Fruit fly (Drosophila melanogaster) whole organism, embryonic: ENCODE measurements around the gene barc.
A peak's percentile ranks its signal among the peaks of the same experiment; 100 is the strongest.

Source experiments
- Bgb ChIP-seq: fragments of 200-800 bp; sonication (Bioruptor generic); IDR thresholded peaks from 2 replicates; pipeline ENCODE4 v1.3.6; 2022; ENCODE audit warnings: missing biosample characterization, missing genetic modification characterization; ENCODE audit not compliant: partially characterized antibody
- CG10267 ChIP-seq: fragments of 200-800 bp; sonication (Bioruptor generic); optimal IDR thresholded peaks from 2 replicates; lab custom pipeline; 2018; ENCODE audit warnings: missing biosample characterization, mild to moderate bottlenecking, missing genetic modification characterization, moderate library complexity
- CG12219 ChIP-seq: fragments of 200-800 bp; sonication (Bioruptor generic); optimal IDR thresholded peaks from 3 replicates; lab custom pipeline; 2018; ENCODE audit warnings: missing biosample characterization, mild to moderate bottlenecking, missing genetic modification characterization
- CG12942 ChIP-seq: fragments of 200-800 bp; sonication (Bioruptor generic); optimal IDR thresholded peaks from 3 replicates; lab custom pipeline; 2016; ENCODE audit warnings: missing biosample characterization, missing genetic modification characterization
- CG13287 ChIP-seq: fragments of 200-800 bp; sonication (Bioruptor generic); IDR thresholded peaks from 2 replicates; pipeline ENCODE4 v1.3.6; 2022; ENCODE audit warnings: missing biosample characterization, missing genetic modification characterization; ENCODE audit not compliant: partially characterized antibody
- CG13894 ChIP-seq: fragments of 200-800 bp; sonication (Bioruptor generic); optimal IDR thresholded peaks from 3 replicates; lab custom pipeline; 2018; ENCODE audit warnings: missing biosample characterization, mild to moderate bottlenecking, missing genetic modification characterization, moderate library complexity
- CG14710 ChIP-seq: fragments of 200-800 bp; sonication (Bioruptor generic); optimal IDR thresholded peaks from 3 replicates; lab custom pipeline; 2019; ENCODE audit warnings: missing biosample characterization, mild to moderate bottlenecking, missing genetic modification characterization, moderate library complexity
- CG14860 ChIP-seq: fragments of 200-800 bp; sonication (Bioruptor generic); IDR thresholded peaks from 3 replicates; pipeline ENCODE4 v1.3.6; 2022; ENCODE audit warnings: missing biosample characterization, missing genetic modification characterization; ENCODE audit not compliant: partially characterized antibody
- CG16813 ChIP-seq: fragments of 200-800 bp; sonication (Bioruptor generic); IDR thresholded peaks from 3 replicates; pipeline ENCODE4 v1.3.6; 2022; ENCODE audit warnings: missing biosample characterization, missing genetic modification characterization; ENCODE audit not compliant: partially characterized antibody
- CG2116 ChIP-seq: fragments of 200-800 bp; sonication (Bioruptor generic); optimal IDR thresholded peaks from 3 replicates; lab custom pipeline; 2018; ENCODE audit warnings: missing biosample characterization, mild to moderate bottlenecking, missing genetic modification characterization
- CG2129 ChIP-seq: fragments of 200-800 bp; sonication (Bioruptor generic); IDR thresholded peaks from 2 replicates; pipeline ENCODE4 v1.3.6; 2022; ENCODE audit warnings: missing biosample characterization, missing genetic modification characterization; ENCODE audit not compliant: partially characterized antibody
- CG33213 ChIP-seq: fragments of 200-800 bp; sonication (Bioruptor generic); optimal IDR thresholded peaks from 3 replicates; lab custom pipeline; 2016; ENCODE audit warnings: missing biosample characterization, missing genetic modification characterization
- CG42726 ChIP-seq: fragments of 200-800 bp; sonication (Bioruptor generic); IDR thresholded peaks from 2 replicates; pipeline ENCODE4 v1.3.6; 2022; ENCODE audit warnings: missing biosample characterization, missing genetic modification characterization; ENCODE audit not compliant: partially characterized antibody
- CG4617 ChIP-seq: fragments of 200-800 bp; sonication (Bioruptor generic); optimal IDR thresholded peaks from 3 replicates; lab custom pipeline; 2016; ENCODE audit warnings: missing biosample characterization, missing genetic modification characterization, borderline replicate concordance
- CG5180 ChIP-seq: fragments of 200-800 bp; sonication (Bioruptor generic); optimal IDR thresholded peaks from 3 replicates; lab custom pipeline; 2017; ENCODE audit warnings: missing biosample characterization, missing genetic modification characterization, mild to moderate bottlenecking, moderate library complexity, missing genetic modification reagents
- CG7786 ChIP-seq: fragments of 200-800 bp; sonication (Bioruptor generic); optimal IDR thresholded peaks from 2 replicates; lab custom pipeline; 2016; ENCODE audit warnings: missing biosample characterization, missing genetic modification characterization
- CG9727 ChIP-seq: fragments of 200-800 bp; sonication (Bioruptor generic); optimal IDR thresholded peaks from 3 replicates; lab custom pipeline; 2017; ENCODE audit warnings: missing biosample characterization, mild to moderate bottlenecking, missing genetic modification characterization
- Chrac-16 ChIP-seq: fragments of 200-800 bp; sonication (Bioruptor generic); optimal IDR thresholded peaks from 3 replicates; lab custom pipeline; 2016; ENCODE audit warnings: missing biosample characterization, missing genetic modification characterization
- D ChIP-seq, 2 experiments: fragments of 200-800 bp in 1 of 2; fragments of >200 bp in 1 of 2; sonication (Bioruptor generic) in 1 of 2; optimal IDR thresholded peaks; 2 replicates in 1 of 2; 3 replicates in 1 of 2; lab custom pipeline; 2017; ENCODE audit warnings: mild to moderate bottlenecking in 1 of 2, missing biosample characterization in 1 of 2, missing genetic modification characterization in 1 of 2, missing genetic modification reagents in 1 of 2
- Dll ChIP-seq: fragments of 200-800 bp; sonication (Bioruptor generic); IDR thresholded peaks from 4 replicates; pipeline ENCODE4 v1.3.6; 2022; ENCODE audit warnings: missing biosample characterization, missing genetic modification characterization; ENCODE audit not compliant: partially characterized antibody
- Doc3 ChIP-seq: fragments of 200-800 bp; sonication (Bioruptor generic); IDR thresholded peaks from 3 replicates; pipeline ENCODE4 v1.3.6; 2022; ENCODE audit warnings: missing biosample characterization, missing genetic modification characterization; ENCODE audit not compliant: partially characterized antibody
- E2f2 ChIP-seq: fragments of 200-800 bp; sonication (Bioruptor generic); IDR thresholded peaks from 2 replicates; pipeline ENCODE4 v1.3.6; 2022; ENCODE audit warnings: missing biosample characterization, missing genetic modification characterization
- HLH3B ChIP-seq: fragments of 200-800 bp; sonication (Bioruptor generic); IDR thresholded peaks from 2 replicates; pipeline ENCODE4 v1.3.6; 2022; ENCODE audit warnings: missing biosample characterization, missing genetic modification characterization
- MBD-R2 ChIP-seq: fragments of 200-800 bp; sonication (Bioruptor generic); IDR thresholded peaks from 2 replicates; pipeline ENCODE4 v1.3.6; 2022; ENCODE audit warnings: missing biosample characterization, missing genetic modification characterization
- MESR4 ChIP-seq: fragments of 200-800 bp; sonication (Bioruptor generic); optimal IDR thresholded peaks from 2 replicates; lab custom pipeline; 2018; ENCODE audit warnings: missing biosample characterization, mild to moderate bottlenecking, missing genetic modification characterization, moderate library complexity
- Med ChIP-seq: fragments of 200-800 bp; sonication (Bioruptor generic); peaks from one replicate; lab custom pipeline; 2016; ENCODE audit warnings: missing biosample characterization, missing genetic modification characterization, mild to moderate bottlenecking, inconsistent platforms, moderate library complexity
- Meics ChIP-seq: fragments of 200-800 bp; sonication (Bioruptor generic); optimal IDR thresholded peaks from 2 replicates; lab custom pipeline; 2017; ENCODE audit warnings: missing biosample characterization, mild to moderate bottlenecking, missing genetic modification characterization
- Myb ChIP-seq: fragments of 200-800 bp; sonication (Bioruptor generic); optimal IDR thresholded peaks from 2 replicates; lab custom pipeline; 2016; ENCODE audit warnings: missing biosample characterization, missing genetic modification characterization
- Sin3A ChIP-seq: fragments of >200 bp; optimal IDR thresholded peaks from 2 replicates; lab custom pipeline; 2018
- ato ChIP-seq: fragments of 200-800 bp; sonication (Bioruptor generic); IDR thresholded peaks from 2 replicates; pipeline ENCODE4 v1.3.6; 2022; ENCODE audit warnings: missing biosample characterization, missing genetic modification characterization; ENCODE audit not compliant: partially characterized antibody
- bbx ChIP-seq: fragments of 200-800 bp; sonication (Bioruptor generic); IDR thresholded peaks from 2 replicates; pipeline ENCODE4 v1.3.6; 2022; ENCODE audit warnings: missing biosample characterization, missing genetic modification characterization; ENCODE audit not compliant: partially characterized antibody
- chinmo ChIP-seq: fragments of 200-800 bp; sonication (Bioruptor generic); IDR thresholded peaks from 4 replicates; pipeline ENCODE4 v1.3.6; 2022; ENCODE audit warnings: missing biosample characterization, missing genetic modification characterization; ENCODE audit not compliant: partially characterized antibody
- gfzf ChIP-seq: fragments of 200-800 bp; sonication (Bioruptor generic); optimal IDR thresholded peaks from 2 replicates; lab custom pipeline; 2016; ENCODE audit warnings: missing biosample characterization, mild to moderate bottlenecking, missing genetic modification characterization, moderate library complexity
- hb ChIP-seq: fragments of 200-800 bp; sonication (Bioruptor generic); IDR thresholded peaks from 3 replicates; pipeline ENCODE4 v1.3.6; 2022; ENCODE audit warnings: missing biosample characterization, missing genetic modification characterization; ENCODE audit not compliant: partially characterized antibody
- hbn ChIP-seq: fragments of 200-800 bp; sonication (Bioruptor generic); IDR thresholded peaks from 2 replicates; pipeline ENCODE4 v1.3.6; 2022; ENCODE audit warnings: missing biosample characterization, missing genetic modification characterization; ENCODE audit not compliant: partially characterized antibody
- inv ChIP-seq: fragments of 200-800 bp; sonication (Bioruptor generic); IDR thresholded peaks from 2 replicates; pipeline ENCODE4 v1.3.6; 2022; ENCODE audit warnings: missing biosample characterization, missing genetic modification characterization; ENCODE audit not compliant: partially characterized antibody
- knrl ChIP-seq: fragments of 200-800 bp; sonication (Bioruptor generic); IDR thresholded peaks from 3 replicates; pipeline ENCODE4 v1.3.6; 2022; ENCODE audit warnings: missing biosample characterization, missing genetic modification characterization; ENCODE audit not compliant: partially characterized antibody
- mam ChIP-seq: fragments of 200-800 bp; sonication (Bioruptor generic); optimal IDR thresholded peaks from 3 replicates; lab custom pipeline; 2016; ENCODE audit warnings: missing biosample characterization, missing genetic modification characterization
- nerfin-2 ChIP-seq: fragments of 200-800 bp; sonication (Bioruptor generic); IDR thresholded peaks from 2 replicates; pipeline ENCODE4 v1.3.6; 2022; ENCODE audit warnings: missing biosample characterization, missing genetic modification characterization; ENCODE audit not compliant: partially characterized antibody
- pb ChIP-seq: fragments of 200-800 bp; sonication (Bioruptor generic); optimal IDR thresholded peaks from 3 replicates; lab custom pipeline; 2016; ENCODE audit warnings: missing biosample characterization, missing genetic modification characterization
- row ChIP-seq: fragments of 200-800 bp; sonication (Bioruptor generic); IDR thresholded peaks from 3 replicates; pipeline ENCODE4 v1.3.6; 2022; ENCODE audit warnings: missing biosample characterization, missing genetic modification characterization
- sens ChIP-seq: fragments of 200-800 bp; sonication (Bioruptor generic); peaks from one replicate; lab custom pipeline; 2016; ENCODE audit warnings: missing biosample characterization, missing genetic modification characterization
- trem ChIP-seq: fragments of 200-800 bp; optimal IDR thresholded peaks from 3 replicates; lab custom pipeline; 2019; ENCODE audit warnings: missing biosample characterization, mild to moderate bottlenecking, missing genetic modification characterization, moderate library complexity
- vnd ChIP-seq: fragments of 200-800 bp; sonication (Bioruptor generic); IDR thresholded peaks from 3 replicates; pipeline ENCODE4 v1.3.6; 2022; ENCODE audit warnings: missing biosample characterization, missing genetic modification characterization; ENCODE audit not compliant: partially characterized antibody
- vvl ChIP-seq: fragments of 200-800 bp; sonication (Bioruptor generic); IDR thresholded peaks from 2 replicates; pipeline ENCODE4 v1.3.6; 2022; ENCODE audit warnings: missing biosample characterization, missing genetic modification characterization
- zen2 ChIP-seq: fragments of 200-800 bp; sonication (Bioruptor generic); IDR thresholded peaks from 3 replicates; pipeline ENCODE4 v1.3.6; 2022; ENCODE audit warnings: missing biosample characterization, missing genetic modification characterization; ENCODE audit not compliant: partially characterized antibody

Gene barc

dm6 chr3L:21441216-21441813 lies 8.4 kb upstream of the barc start, which contains the start of gene CG5664:
CG5664 (minus strand) TSS chr3L:21441363.
- TF ChIP-seq CG12219, result no peak
- TF ChIP-seq chinmo (GFP tag; lab: Robert Waterston, UW), result 0 out of 4 replicates have a peak, but pooled peaks have one; percentile 66
- peak; percentile 79 for TF ChIP-seq bbx
- TF ChIP-seq zen2, result peak; percentile 79
- TF ChIP-seq CG14710 (tag; lab: Kevin White, UChicago), result peak; percentile 34
- TF ChIP-seq sens, result no peak
- no peak for TF ChIP-seq HLH3B (GFP tag; lab: Robert Waterston, UW)
- 0 out of 2 replicates have a peak, but pooled peaks have one; percentile 36 for TF ChIP-seq ato (GFP tag; lab: Robert Waterston, UW)
- TF ChIP-seq CG14860 (GFP tag; lab: Robert Waterston, UW), result 0 out of 3 replicates have a peak, but pooled peaks have one; percentile 54
- peak; percentile 81 for TF ChIP-seq CG16813 (GFP tag; lab: Robert Waterston, UW)
- peak; percentile 73 for TF ChIP-seq CG42726 (GFP tag; lab: Robert Waterston, UW)
- peak; percentile 76 for TF ChIP-seq inv
- peak; percentile 88 for TF ChIP-seq knrl (GFP tag; lab: Robert Waterston, UW)
- TF ChIP-seq CG33213, result peak; percentile 7
- TF ChIP-seq CG2116 (GFP tag; lab: Kevin White, UChicago), result peak; percentile 40
- TF ChIP-seq MESR4 (GFP tag; lab: Kevin White, UChicago), result peak; percentile 2
- TF ChIP-seq CG10267, result peak; percentile 45
- TF ChIP-seq Bgb, result peak; percentile 85
- no peak for TF ChIP-seq CG5180
- peak; percentile 58; the same call in 1 of the 3 replicates for TF ChIP-seq hb (GFP tag; lab: Robert Waterston, UW)
- peak; percentile 67 for TF ChIP-seq CG2129
- TF ChIP-seq mam (GFP tag; lab: Kevin White, UChicago), result no peak
- TF ChIP-seq MBD-R2 (GFP tag; lab: Robert Waterston, UW), result peak; percentile 52; the same call in 1 of the 2 replicates
- TF ChIP-seq CG7786 (GFP tag; lab: Kevin White, UChicago), result no peak
- TF ChIP-seq vvl (GFP tag; lab: Robert Waterston, UW), result peak; percentile 63
- TF ChIP-seq Myb, result peak; percentile 95
- TF ChIP-seq gfzf (GFP tag; lab: Kevin White, UChicago), result peak; percentile 80
- TF ChIP-seq Med (GFP tag; lab: Kevin White, UChicago), result peak; percentile 48
- TF ChIP-seq trem (tag; lab: Kevin White, UChicago), result peak; percentile 72
- no peak for TF ChIP-seq D (optimal IDR thresholded peaks at IDR 0.05; lab: Kevin White, UChicago)
- TF ChIP-seq D (GFP tag; optimal IDR thresholded peaks at IDR 0.05; lab: Kevin White, UChicago), result no peak
- peak; percentile 29; the same call in 1 of the 3 replicates for TF ChIP-seq row
- TF ChIP-seq Sin3A (lab: Kevin White, UChicago), result peak; percentile 56
- no peak for TF ChIP-seq CG12942 (GFP tag; lab: Kevin White, UChicago)
- TF ChIP-seq CG4617 (GFP tag; lab: Kevin White, UChicago), result peak; percentile 27
- TF ChIP-seq Dll (GFP tag; lab: Robert Waterston, UW), result peak; percentile 89
- TF ChIP-seq CG13287 (GFP tag; lab: Robert Waterston, UW), result peak; percentile 88
- TF ChIP-seq E2f2 (GFP tag; lab: Robert Waterston, UW), result peak; percentile 81
- no peak for TF ChIP-seq CG13894 (tag; lab: Kevin White, UChicago)
- TF ChIP-seq pb (GFP tag; lab: Kevin White, UChicago), result no peak
- TF ChIP-seq vnd (GFP tag; lab: Robert Waterston, UW), result peak; percentile 69
- TF ChIP-seq CG9727 (GFP tag; lab: Kevin White, UChicago), result no peak
- TF ChIP-seq Doc3 (GFP tag; lab: Robert Waterston, UW), result peak; percentile 71; the same call in 2 of the 3 replicates
- TF ChIP-seq hbn (GFP tag; lab: Robert Waterston, UW), result peak; percentile 79
- TF ChIP-seq Meics (GFP tag; lab: Kevin White, UChicago), result no peak
- TF ChIP-seq nerfin-2 (GFP tag; lab: Robert Waterston, UW), result peak; percentile 35; the same call in 1 of the 2 replicates
- TF ChIP-seq Chrac-16, result no peak
